Fruit fly (Drosophila melanogaster) whole organism, pupa: ENCODE measurements around the gene spn-A.

Source experiments
- CG13204 ChIP-seq: fragments of 200-800 bp; sonication (Bioruptor generic); optimal IDR thresholded peaks from 2 replicates; lab custom pipeline; 2018; ENCODE audit warnings: missing biosample characterization, mild to moderate bottlenecking, missing genetic modification characterization, moderate library complexity
- CG14655 ChIP-seq: fragments of 200-800 bp; sonication (Bioruptor generic); optimal IDR thresholded peaks from 3 replicates; lab custom pipeline; 2017; ENCODE audit warnings: mild to moderate bottlenecking, missing biosample characterization, missing genetic modification reagents, missing genetic modification characterization
- CG17806 ChIP-seq: fragments of 200-800 bp; sonication (Bioruptor generic); optimal IDR thresholded peaks from 2 replicates; lab custom pipeline; 2018; ENCODE audit warnings: missing biosample characterization, mild to moderate bottlenecking, missing genetic modification characterization, moderate library complexity
- CG32121 ChIP-seq: fragments of 200-800 bp; sonication (Bioruptor generic); IDR thresholded peaks from 2 replicates; pipeline ENCODE4 v1.3.6; 2022; ENCODE audit warnings: missing biosample characterization, missing genetic modification characterization
- CG34367 ChIP-seq: fragments of 200-800 bp; sonication (Bioruptor generic); optimal IDR thresholded peaks from 2 replicates; lab custom pipeline; 2018; ENCODE audit warnings: missing biosample characterization, mild to moderate bottlenecking, missing genetic modification characterization
- CG4496 ChIP-seq: fragments of 200-800 bp; sonication (Bioruptor generic); IDR thresholded peaks from 3 replicates; pipeline ENCODE4 v1.3.6; 2022; ENCODE audit warnings: missing biosample characterization, missing genetic modification characterization
- CG8159 ChIP-seq: fragments of 200-800 bp; sonication (Bioruptor generic); optimal IDR thresholded peaks from 3 replicates; lab custom pipeline; 2018; ENCODE audit warnings: missing biosample characterization, mild to moderate bottlenecking, missing genetic modification characterization, moderate library complexity
- CG9948 ChIP-seq: fragments of 200-800 bp; sonication (Bioruptor generic); optimal IDR thresholded peaks from 2 replicates; lab custom pipeline; 2018; ENCODE audit warnings: missing biosample characterization, mild to moderate bottlenecking, missing genetic modification characterization, moderate library complexity
- D1 ChIP-seq: fragments of 200-800 bp; sonication (Bioruptor generic); optimal IDR thresholded peaks from 2 replicates; lab custom pipeline; 2018; ENCODE audit warnings: missing biosample characterization, mild to moderate bottlenecking, missing genetic modification characterization, moderate library complexity
- EcR ChIP-seq: fragments of 200-800 bp; sonication (Bioruptor generic); optimal IDR thresholded peaks from 3 replicates; lab custom pipeline; 2019; ENCODE audit warnings: missing biosample characterization, missing genetic modification characterization, mild to moderate bottlenecking, moderate library complexity, missing genetic modification reagents
- Ets98B ChIP-seq: fragments of 200-800 bp; sonication (Bioruptor generic); IDR thresholded peaks from 2 replicates; pipeline ENCODE4 v1.3.6; 2022; ENCODE audit warnings: missing biosample characterization, missing genetic modification characterization
- Pif1B ChIP-seq: fragments of 200-800 bp; sonication (Bioruptor generic); optimal IDR thresholded peaks from 3 replicates; lab custom pipeline; 2016; ENCODE audit warnings: missing biosample characterization, missing genetic modification characterization
- Snoo ChIP-seq: fragments of 200-800 bp; sonication (Bioruptor generic); optimal IDR thresholded peaks from 3 replicates; lab custom pipeline; 2017; ENCODE audit warnings: missing biosample characterization, mild to moderate bottlenecking, missing genetic modification characterization, inconsistent platforms
- fd96Ca ChIP-seq: fragments of 200-800 bp; sonication (Bioruptor generic); IDR thresholded peaks from 3 replicates; pipeline ENCODE4 v1.3.6; 2022; ENCODE audit warnings: missing biosample characterization, missing genetic modification characterization

dm6 chr3R:30092700-30093044 lies 36.8 kb upstream of the spn-A start:
- TF ChIP-seq Snoo (tag; lab: Kevin White, UChicago): no peak
- peak; percentile 86 for TF ChIP-seq CG32121 (GFP tag; lab: Robert Waterston, UW)
- TF ChIP-seq CG4496 (GFP tag; lab: Robert Waterston, UW): peak; percentile 88
- TF ChIP-seq Ets98B: peak; percentile 86
- no peak for TF ChIP-seq D1 (tag; lab: Kevin White, UChicago)
- TF ChIP-seq CG8159 (tag; lab: Kevin White, UChicago): no peak
- peak; percentile 3 for TF ChIP-seq Pif1B (GFP tag; lab: Kevin White, UChicago)
- peak; percentile 56 for TF ChIP-seq CG14655
- peak; percentile 21 for TF ChIP-seq CG9948 (tag; lab: Kevin White, UChicago)
- peak; percentile 16 for TF ChIP-seq CG17806 (tag; lab: Kevin White, UChicago)
- no peak for TF ChIP-seq EcR
- TF ChIP-seq CG13204 (GFP tag; lab: Kevin White, UChicago): no peak
- no peak for TF ChIP-seq CG34367 (tag; lab: Kevin White, UChicago)
- peak; percentile 86 for TF ChIP-seq fd96Ca (GFP tag; lab: Robert Waterston, UW)
